Fruit fly (Drosophila melanogaster): ENCODE results near the gene Wnt5.
A peak's percentile ranks its signal among the peaks of the same experiment; 100 is the strongest.

Wnt5 gene

dm6 chrX:18494165-18494740 lies 11.0 kb downstream of the Wnt5 start, which contains the start of gene CG15043 (continued):
- TF ChIP-seq Hr78 (GFP tag; optimal IDR thresholded peaks at IDR 0.05) = no peak
- TF ChIP-seq dysf (GFP tag; IDR thresholded peaks at IDR 0.05) = peak; percentile 61; the same call in 2 of the 3 replicates
- TF ChIP-seq CG11696 (GFP tag; IDR thresholded peaks at IDR 0.05) = no peak
- TF ChIP-seq lola (GFP tag; optimal IDR thresholded peaks at IDR 0.05) = no peak
- 0 out of 2 replicates have a peak, but pooled peaks have one; percentile 14 for TF ChIP-seq klu (GFP tag; IDR thresholded peaks at IDR 0.05)
- peak; percentile 40 for TF ChIP-seq CG17359 (tag; optimal IDR thresholded peaks at IDR 0.05)
- TF ChIP-seq CG14441 (GFP tag; IDR thresholded peaks at IDR 0.05) = peak; percentile 62
- TF ChIP-seq CG8924 (tag; optimal IDR thresholded peaks at IDR 0.05) = no peak
- 0 out of 2 replicates have a peak, but pooled peaks have one; percentile 12 for TF ChIP-seq sisA (GFP tag; IDR thresholded peaks at IDR 0.05)
- TF ChIP-seq caup (GFP tag; optimal IDR thresholded peaks at IDR 0.05; ENCODE audit: severe bottlenecking) = peak; percentile 52
- TF ChIP-seq Pdp1 (GFP tag; optimal IDR thresholded peaks at IDR 0.05) = peak; percentile 25 to 29
- peak; percentile 7 for TF ChIP-seq fd96Cb (tag; optimal IDR thresholded peaks at IDR 0.05)
- peak; percentile 66 for TF ChIP-seq CG2678 (tag; optimal IDR thresholded peaks at IDR 0.05)
- no peak for TF ChIP-seq CG10959 (GFP tag; IDR thresholded peaks at IDR 0.05)
- peak; percentile 50 for TF ChIP-seq HHEX (GFP tag; optimal IDR thresholded peaks at IDR 0.05)
- TF ChIP-seq sens (GFP tag) = peak; percentile 58
- TF ChIP-seq Myb (GFP tag; optimal IDR thresholded peaks at IDR 0.05) = peak; percentile 29
- TF ChIP-seq Dek (tag; optimal IDR thresholded peaks at IDR 0.05) = peak; percentile 12
- no peak for TF ChIP-seq pum (GFP tag; optimal IDR thresholded peaks at IDR 0.05)
- TF ChIP-seq hkb (optimal IDR thresholded peaks at IDR 0.05) = no peak
- peak; percentile 57 for TF ChIP-seq hkb (GFP tag; IDR thresholded peaks at IDR 0.05)
- TF ChIP-seq crol (GFP tag; IDR thresholded peaks at IDR 0.05) = peak; percentile 41; the same call in 1 of the 2 replicates
- no peak for TF ChIP-seq CG4707 (GFP tag; optimal IDR thresholded peaks at IDR 0.05)
- no peak for TF ChIP-seq az2 (GFP tag; optimal IDR thresholded peaks at IDR 0.05)
- peak; percentile 44 for TF ChIP-seq cwo (GFP tag; optimal IDR thresholded peaks at IDR 0.05)
- TF ChIP-seq CG4820 (GFP tag; optimal IDR thresholded peaks at IDR 0.05) = peak; percentile 3
- TF ChIP-seq CG6689 (GFP tag; IDR thresholded peaks at IDR 0.05) = peak; percentile 28; the same call in 1 of the 2 replicates
- peak; percentile 67 for TF ChIP-seq CG32532 (GFP tag; IDR thresholded peaks at IDR 0.05)
- 0 out of 2 replicates have a peak, but pooled peaks have one; percentile 34 for TF ChIP-seq ttk (GFP tag; IDR thresholded peaks at IDR 0.05)
- no peak for TF ChIP-seq NfI (GFP tag; optimal IDR thresholded peaks at IDR 0.05)
- TF ChIP-seq Ada2b (GFP tag; IDR thresholded peaks at IDR 0.05) = peak; percentile 46; the same call in 1 of the 2 replicates
- TF ChIP-seq Stat92E (GFP tag; optimal IDR thresholded peaks at IDR 0.05) = no peak
- TF ChIP-seq Atf6 (GFP tag; IDR thresholded peaks at IDR 0.05) = peak; percentile 49; the same call in 1 of the 2 replicates
- TF ChIP-seq CG13624 (GFP tag; optimal IDR thresholded peaks at IDR 0.05) = peak; percentile 34
- no peak for TF ChIP-seq cato (GFP tag; optimal IDR thresholded peaks at IDR 0.05; ENCODE audit: borderline replicate concordance)
- TF ChIP-seq Ravus (GFP tag; IDR thresholded peaks at IDR 0.05) = peak; percentile 6; the same call in 1 of the 2 replicates
- no peak for TF ChIP-seq ken (GFP tag; IDR thresholded peaks at IDR 0.05)
- no peak for TF ChIP-seq wor (GFP tag; IDR thresholded peaks at IDR 0.05)
- TF ChIP-seq CG10366 (GFP tag; IDR thresholded peaks at IDR 0.05) = no peak
- no peak for TF ChIP-seq CG17612 (GFP tag; IDR thresholded peaks at IDR 0.05)
- TF ChIP-seq CG2116 (GFP tag; optimal IDR thresholded peaks at IDR 0.05) = no peak
- TF ChIP-seq lilli (GFP tag; optimal IDR thresholded peaks at IDR 0.05) = peak; percentile 67
- TF ChIP-seq sc (optimal IDR thresholded peaks at IDR 0.05) = no peak
- TF ChIP-seq sc (GFP tag; optimal IDR thresholded peaks at IDR 0.05) = no peak

Measured in whole organism, embryonic.